Worm (Caenorhabditis elegans): ENCODE data around the gene T25B6.4.

ce11 chrX:9010418-9010817 lies 5.1 kb upstream of the T25B6.4 start, which contains the start of gene C24A3.9:
- TF ChIP-seq elt-3 (tag; optimal IDR thresholded peaks at IDR 0.05) (no peak), nhr-237 (tag; optimal IDR thresholded peaks at IDR 0.05) (no peak), snpc-4 (tag; optimal IDR thresholded peaks at IDR 0.05) (no peak), mep-1 (tag; optimal IDR thresholded peaks at IDR 0.05) (no peak), ztf-11 (tag; optimal IDR thresholded peaks at IDR 0.05) (no peak)

Data from whole organism, mixed stage, embryonic.